Worm (Caenorhabditis elegans) whole organism, early embryonic: Measurements from ENCODE around the gene F57E7.4.

Experiments
- B0310.2 ChIP-seq: sonication (generic microtip); optimal IDR thresholded peaks from 2 replicates; lab custom pipeline; 2016; ENCODE audit warnings: mild to moderate bottlenecking, missing genetic modification characterization, missing compliant biosample characterization
- F13C5.2 ChIP-seq: sonication (generic microtip); optimal IDR thresholded peaks from 2 replicates; lab custom pipeline; 2017; ENCODE audit warnings: mild to moderate bottlenecking, missing genetic modification characterization, inconsistent platforms, missing compliant biosample characterization
- aly-1 ChIP-seq: sonication (generic microtip); optimal IDR thresholded peaks from 2 replicates; lab custom pipeline; 2016; ENCODE audit warnings: missing genetic modification characterization, missing compliant biosample characterization
- ama-1 ChIP-seq: fragments of 150-350 bp; optimal IDR thresholded peaks from 2 replicates; lab custom pipeline; 2014
- ceh-13 ChIP-seq: fragments of 200-800 bp; sonication (Bioruptor generic); optimal IDR thresholded peaks from 2 replicates; lab custom pipeline; 2018; ENCODE audit warnings: mild to moderate bottlenecking, missing genetic modification characterization, missing compliant biosample characterization
- flt-1 ChIP-seq: fragments of 200-800 bp; sonication (Bioruptor generic); IDR thresholded peaks from 2 replicates; pipeline ENCODE4 v1.3.6; 2022; ENCODE audit warnings: missing genetic modification characterization, missing compliant biosample characterization
- hmbx-1 ChIP-seq: sonication (generic microtip); optimal IDR thresholded peaks from 2 replicates; lab custom pipeline; 2016; ENCODE audit warnings: mild to moderate bottlenecking, missing genetic modification characterization, missing compliant biosample characterization
- hmg-4 ChIP-seq: fragments of 200-800 bp; sonication (Bioruptor generic); optimal IDR thresholded peaks from 2 replicates; lab custom pipeline; 2018; ENCODE audit warnings: mild to moderate bottlenecking, missing genetic modification characterization, missing compliant biosample characterization
- pes-1 ChIP-seq: fragments of 200-800 bp; sonication (Bioruptor generic); IDR thresholded peaks from 2 replicates; pipeline ENCODE4 v1.3.6; 2022; ENCODE audit warnings: missing genetic modification reagents, missing genetic modification characterization, missing compliant biosample characterization
- scrt-1 ChIP-seq: fragments of 200-800 bp; sonication (Bioruptor generic); IDR thresholded peaks from 2 replicates; pipeline ENCODE4 v1.3.6; 2022; ENCODE audit warnings: missing genetic modification characterization, missing compliant biosample characterization

ce11 chrV:16517619-16518018 is 36.8 kb upstream of the F57E7.4 start, which contains the start of gene F36D3.4:
- TF ChIP-seq ama-1 (lab: Kevin White, UChicago), result no peak
- no peak for TF ChIP-seq scrt-1 (GFP tag; lab: Robert Waterston, UW)
- no peak for TF ChIP-seq hmbx-1 (tag; lab: Kevin White, UChicago)
- TF ChIP-seq B0310.2 (tag; lab: Kevin White, UChicago), result no peak
- no peak for TF ChIP-seq F13C5.2
- no peak for TF ChIP-seq flt-1 (GFP tag; lab: Robert Waterston, UW)
- TF ChIP-seq hmg-4 (GFP tag; lab: Kevin White, UChicago), result no peak
- TF ChIP-seq aly-1 (tag; lab: Kevin White, UChicago), result no peak
- no peak for TF ChIP-seq pes-1 (GFP tag; lab: Robert Waterston, UW)
- no peak for TF ChIP-seq ceh-13 (GFP tag; lab: Kevin White, UChicago)
